Fruit fly (Drosophila melanogaster) whole organism, embryonic: ENCODE measurements around the gene isoQC.
A peak's percentile ranks its signal among the peaks of the same experiment; 100 is the strongest.

Experiments
- Abd-B ChIP-seq: fragments of 200-800 bp; sonication (Bioruptor generic); optimal IDR thresholded peaks from 2 replicates; lab custom pipeline; 2018; ENCODE audit warnings: missing biosample characterization, mild to moderate bottlenecking, missing genetic modification characterization, moderate library complexity
- CG11093 ChIP-seq: fragments of 200-800 bp; sonication (Bioruptor generic); IDR thresholded peaks from 3 replicates; pipeline ENCODE4 v1.3.6; 2022; ENCODE audit warnings: missing biosample characterization, missing genetic modification characterization
- CG11723 ChIP-seq: fragments of 200-800 bp; sonication (Bioruptor generic); optimal IDR thresholded peaks from 2 replicates; lab custom pipeline; 2017; ENCODE audit warnings: missing biosample characterization, mild to moderate bottlenecking, missing genetic modification characterization
- CG15011 ChIP-seq: fragments of 200-800 bp; sonication (Bioruptor generic); optimal IDR thresholded peaks from 3 replicates; lab custom pipeline; 2018; ENCODE audit warnings: missing biosample characterization, mild to moderate bottlenecking, missing genetic modification characterization
- CG15479 ChIP-seq: fragments of 200-800 bp; sonication (Bioruptor generic); optimal IDR thresholded peaks from 3 replicates; lab custom pipeline; 2019; ENCODE audit warnings: missing biosample characterization, mild to moderate bottlenecking, missing genetic modification characterization, moderate library complexity
- CG1602 ChIP-seq: fragments of 200-800 bp; sonication (Bioruptor generic); optimal IDR thresholded peaks from 3 replicates; lab custom pipeline; 2016; ENCODE audit warnings: missing biosample characterization, missing genetic modification characterization
- CG17186 ChIP-seq: fragments of 200-800 bp; sonication (Bioruptor generic); optimal IDR thresholded peaks from 3 replicates; lab custom pipeline; 2017; ENCODE audit warnings: missing biosample characterization, missing genetic modification reagents, missing genetic modification characterization
- CG17612 ChIP-seq: fragments of 200-800 bp; sonication (Bioruptor generic); IDR thresholded peaks from 2 replicates; pipeline ENCODE4 v1.3.6; 2022; ENCODE audit warnings: missing biosample characterization, missing genetic modification characterization
- CG1792 ChIP-seq: fragments of 200-800 bp; sonication (Bioruptor generic); optimal IDR thresholded peaks from 2 replicates; lab custom pipeline; 2016; ENCODE audit warnings: missing biosample characterization, missing genetic modification characterization
- CG1832 ChIP-seq: fragments of 200-800 bp; sonication (Bioruptor generic); optimal IDR thresholded peaks from 2 replicates; lab custom pipeline; 2017; ENCODE audit warnings: missing biosample characterization, mild to moderate bottlenecking, missing genetic modification characterization, inconsistent platforms
- CG18599 ChIP-seq: fragments of 200-800 bp; sonication (Bioruptor generic); optimal IDR thresholded peaks from 3 replicates; lab custom pipeline; 2017; ENCODE audit warnings: missing biosample characterization, missing genetic modification characterization, mild to moderate bottlenecking, moderate library complexity, missing genetic modification reagents
- CG3163 ChIP-seq: fragments of 200-800 bp; sonication (Bioruptor generic); optimal IDR thresholded peaks from 3 replicates; lab custom pipeline; 2016; ENCODE audit warnings: missing biosample characterization, missing genetic modification characterization
- CG33213 ChIP-seq: fragments of 200-800 bp; sonication (Bioruptor generic); optimal IDR thresholded peaks from 3 replicates; lab custom pipeline; 2016; ENCODE audit warnings: missing biosample characterization, missing genetic modification characterization
- CG3407 ChIP-seq: fragments of 200-800 bp; sonication (Bioruptor generic); optimal IDR thresholded peaks from 2 replicates; lab custom pipeline; 2018; ENCODE audit warnings: missing biosample characterization, mild to moderate bottlenecking, missing genetic modification characterization
- CG4707 ChIP-seq: fragments of 200-800 bp; sonication (Bioruptor generic); optimal IDR thresholded peaks from 2 replicates; lab custom pipeline; 2018; ENCODE audit warnings: missing biosample characterization, mild to moderate bottlenecking, missing genetic modification characterization, moderate library complexity
- CG7372 ChIP-seq: fragments of 200-800 bp; sonication (Bioruptor generic); IDR thresholded peaks from 2 replicates; pipeline ENCODE4 v1.3.6; 2022; ENCODE audit warnings: missing biosample characterization, missing genetic modification characterization
- CG7928 ChIP-seq: fragments of 200-800 bp; sonication (Bioruptor generic); optimal IDR thresholded peaks from 2 replicates; lab custom pipeline; 2017; ENCODE audit warnings: missing biosample characterization, mild to moderate bottlenecking, missing genetic modification characterization
- CG8359 ChIP-seq: fragments of 200-800 bp; sonication (Bioruptor generic); optimal IDR thresholded peaks from 2 replicates; lab custom pipeline; 2017; ENCODE audit warnings: missing biosample characterization, mild to moderate bottlenecking, missing genetic modification characterization, borderline replicate concordance
- CG8765 ChIP-seq: fragments of 200-800 bp; sonication (Bioruptor generic); IDR thresholded peaks from 2 replicates; pipeline ENCODE4 v1.3.6; 2022; ENCODE audit warnings: missing biosample characterization, missing genetic modification characterization
- CG9797 ChIP-seq: fragments of 200-800 bp; sonication (Bioruptor generic); optimal IDR thresholded peaks from 3 replicates; lab custom pipeline; 2018; ENCODE audit warnings: missing biosample characterization, mild to moderate bottlenecking, missing genetic modification characterization
- CoRest ChIP-seq: fragments of 200-800 bp; sonication (Bioruptor generic); optimal IDR thresholded peaks from 3 replicates; lab custom pipeline; 2018; ENCODE audit warnings: missing biosample characterization, mild to moderate bottlenecking, missing genetic modification characterization, moderate library complexity
- Dll ChIP-seq: fragments of 200-800 bp; sonication (Bioruptor generic); IDR thresholded peaks from 4 replicates; pipeline ENCODE4 v1.3.6; 2022; ENCODE audit warnings: missing biosample characterization, missing genetic modification characterization; ENCODE audit not compliant: partially characterized antibody
- E2f2 ChIP-seq: fragments of 200-800 bp; sonication (Bioruptor generic); IDR thresholded peaks from 2 replicates; pipeline ENCODE4 v1.3.6; 2022; ENCODE audit warnings: missing biosample characterization, missing genetic modification characterization
- Fer3 ChIP-seq: fragments of 200-800 bp; sonication (Bioruptor generic); optimal IDR thresholded peaks from 2 replicates; lab custom pipeline; 2018; ENCODE audit warnings: missing biosample characterization, mild to moderate bottlenecking, missing genetic modification characterization, moderate library complexity
- HmgD ChIP-seq: fragments of 200-800 bp; sonication (Bioruptor generic); optimal IDR thresholded peaks from 3 replicates; lab custom pipeline; 2016; ENCODE audit warnings: missing biosample characterization, missing genetic modification characterization
- Jarid2 ChIP-seq: fragments of 200-800 bp; sonication (Bioruptor generic); optimal IDR thresholded peaks from 3 replicates; lab custom pipeline; 2017; ENCODE audit warnings: mild to moderate bottlenecking, missing biosample characterization, missing genetic modification reagents, missing genetic modification characterization
- Max ChIP-seq: fragments of 200-800 bp; sonication (Bioruptor generic); optimal IDR thresholded peaks from 2 replicates; lab custom pipeline; 2016; ENCODE audit warnings: missing biosample characterization, mild to moderate bottlenecking, missing genetic modification characterization
- Sry-β ChIP-seq: fragments of 200-800 bp; sonication (Bioruptor generic); optimal IDR thresholded peaks from 2 replicates; lab custom pipeline; 2018; ENCODE audit warnings: missing biosample characterization, mild to moderate bottlenecking, missing genetic modification characterization, moderate library complexity
- Tbp ChIP-seq: fragments of >200 bp; optimal IDR thresholded peaks from 2 replicates; lab custom pipeline; 2018; ENCODE audit warnings: missing biosample characterization, missing genetic modification characterization
- ato ChIP-seq: fragments of 200-800 bp; sonication (Bioruptor generic); IDR thresholded peaks from 2 replicates; pipeline ENCODE4 v1.3.6; 2022; ENCODE audit warnings: missing biosample characterization, missing genetic modification characterization; ENCODE audit not compliant: partially characterized antibody
- bab2 ChIP-seq: fragments of 200-800 bp; sonication (Bioruptor generic); optimal IDR thresholded peaks from 2 replicates; lab custom pipeline; 2016; ENCODE audit warnings: missing biosample characterization, missing genetic modification characterization
- bowl ChIP-seq: fragments of 200-800 bp; sonication (Bioruptor generic); IDR thresholded peaks from 2 replicates; pipeline ENCODE4 v1.3.6; 2022; ENCODE audit warnings: missing biosample characterization, missing genetic modification characterization
- dm ChIP-seq: fragments of 200-800 bp; sonication (Bioruptor generic); optimal IDR thresholded peaks from 3 replicates; lab custom pipeline; 2016; ENCODE audit warnings: missing biosample characterization, missing genetic modification characterization
- fd102C ChIP-seq: fragments of 200-800 bp; sonication (Bioruptor generic); optimal IDR thresholded peaks from 2 replicates; lab custom pipeline; 2018; ENCODE audit warnings: missing biosample characterization, mild to moderate bottlenecking, missing genetic modification characterization, moderate library complexity
- ftz-f1 ChIP-seq: fragments of 200-800 bp; sonication (Bioruptor generic); optimal IDR thresholded peaks from 2 replicates; lab custom pipeline; 2016; ENCODE audit warnings: missing biosample characterization, missing genetic modification characterization
- gce ChIP-seq: fragments of 200-800 bp; sonication (Bioruptor generic); IDR thresholded peaks from 3 replicates; pipeline ENCODE4 v1.3.6; 2022; ENCODE audit warnings: missing biosample characterization, missing genetic modification characterization
- hb ChIP-seq: fragments of 200-800 bp; sonication (Bioruptor generic); IDR thresholded peaks from 3 replicates; pipeline ENCODE4 v1.3.6; 2022; ENCODE audit warnings: missing biosample characterization, missing genetic modification characterization; ENCODE audit not compliant: partially characterized antibody
- hth ChIP-seq: fragments of >200 bp; optimal IDR thresholded peaks from 2 replicates; lab custom pipeline; 2017; ENCODE audit warnings: inconsistent platforms
- jigr1 ChIP-seq: fragments of 200-800 bp; sonication (Bioruptor generic); IDR thresholded peaks from 3 replicates; pipeline ENCODE4 v1.3.6; 2022; ENCODE audit warnings: missing biosample characterization, missing genetic modification characterization
- knrl ChIP-seq: fragments of 200-800 bp; sonication (Bioruptor generic); IDR thresholded peaks from 3 replicates; pipeline ENCODE4 v1.3.6; 2022; ENCODE audit warnings: missing biosample characterization, missing genetic modification characterization; ENCODE audit not compliant: partially characterized antibody
- lilli ChIP-seq: fragments of 200-800 bp; sonication (Bioruptor generic); optimal IDR thresholded peaks from 3 replicates; lab custom pipeline; 2016; ENCODE audit warnings: missing biosample characterization, missing genetic modification characterization
- nerfin-1 ChIP-seq: fragments of 200-800 bp; sonication (Bioruptor generic); optimal IDR thresholded peaks from 3 replicates; lab custom pipeline; 2019; ENCODE audit warnings: missing biosample characterization, mild to moderate bottlenecking, missing genetic modification characterization, moderate library complexity
- odd ChIP-seq: fragments of 200-800 bp; sonication (Bioruptor generic); optimal IDR thresholded peaks from 2 replicates; lab custom pipeline; 2017; ENCODE audit warnings: missing biosample characterization, mild to moderate bottlenecking, missing genetic modification characterization
- psq ChIP-seq: fragments of 200-800 bp; sonication (Bioruptor generic); optimal IDR thresholded peaks from 2 replicates; lab custom pipeline; 2017; ENCODE audit warnings: missing biosample characterization, missing genetic modification characterization
- slou ChIP-seq: fragments of 200-800 bp; sonication (Bioruptor generic); optimal IDR thresholded peaks from 3 replicates; lab custom pipeline; 2016; ENCODE audit warnings: missing biosample characterization, missing genetic modification characterization
- sr ChIP-seq: fragments of 200-800 bp; sonication (Bioruptor generic); IDR thresholded peaks from 3 replicates; pipeline ENCODE4 v1.3.6; 2022; ENCODE audit warnings: missing biosample characterization, missing genetic modification characterization
- tgo ChIP-seq: fragments of 200-800 bp; sonication (Bioruptor generic); IDR thresholded peaks from 3 replicates; pipeline ENCODE4 v1.3.6; 2022; ENCODE audit warnings: missing biosample characterization, missing genetic modification characterization
- unc-4 ChIP-seq: fragments of 200-800 bp; sonication (Bioruptor generic); IDR thresholded peaks from 2 replicates; pipeline ENCODE4 v1.3.6; 2022; ENCODE audit warnings: missing biosample characterization, missing genetic modification characterization; ENCODE audit not compliant: partially characterized antibody

The isoQC gene

dm6 chr3L:20452813-20453682 is 21.2 kb upstream of the isoQC start, which contains the start of gene CG5199 (continued):
- TF ChIP-seq CG9797 (GFP tag; lab: Kevin White, UChicago) (peak; percentile 35), Jarid2 (GFP tag; lab: Kevin White, UChicago) (peak; percentile 25), CG8765 (GFP tag; lab: Robert Waterston, UW) (no peak), CG17612 (GFP tag; lab: Robert Waterston, UW) (no peak), Abd-B (GFP tag; lab: Kevin White, UChicago) (peak; percentile 91), CG8359 (peak; percentile 40), sr (GFP tag; lab: Robert Waterston, UW) (no peak), Fer3 (tag; lab: Kevin White, UChicago) (peak; percentile 43), gce (GFP tag; lab: Robert Waterston, UW) (no peak), CG15479 (peak; percentile 43), CG1792 (GFP tag; lab: Kevin White, UChicago) (peak; percentile 2), CG15011 (GFP tag; lab: Kevin White, UChicago) (no peak), Tbp (GFP tag; lab: Kevin White, UChicago) (peak; percentile 31), Max (GFP tag; lab: Kevin White, UChicago) (peak; percentile 45), hth (lab: Kevin White, UChicago) (no peak), nerfin-1 (tag; lab: Kevin White, UChicago) (no peak), jigr1 (GFP tag; lab: Robert Waterston, UW) (no peak), ato (peak; percentile 32; the same call in 1 of the 2 replicates), unc-4 (peak; percentile 73), odd (GFP tag; lab: Kevin White, UChicago) (peak; percentile 48), CG11723 (GFP tag; lab: Kevin White, UChicago) (no peak), CoRest (tag; lab: Kevin White, UChicago) (peak; percentile 85), CG17186 (GFP tag; lab: Kevin White, UChicago) (peak; percentile 41), knrl (GFP tag; lab: Robert Waterston, UW) (peak; percentile 80), fd102C (GFP tag; lab: Kevin White, UChicago) (no peak), hb (GFP tag; lab: Robert Waterston, UW) (peak; percentile 57; the same call in 1 of the 3 replicates), bowl (GFP tag; lab: Robert Waterston, UW) (no peak), dm (GFP tag; lab: Kevin White, UChicago) (peak; percentile 87), CG18599 (GFP tag; lab: Kevin White, UChicago) (peak; percentile 69), CG1832 (GFP tag; lab: Kevin White, UChicago) (no peak), ftz-f1 (peak; percentile 37), CG7928 (no peak), tgo (GFP tag; lab: Robert Waterston, UW) (peak; percentile 72), CG3163 (GFP tag; lab: Kevin White, UChicago) (no peak), slou (GFP tag; lab: Kevin White, UChicago) (peak; percentile 42), CG33213 (GFP tag; lab: Kevin White, UChicago) (peak; percentile 12), Dll (GFP tag; lab: Robert Waterston, UW) (peak; percentile 83), CG3407 (GFP tag; lab: Kevin White, UChicago) (no peak), Sry-β (GFP tag; lab: Kevin White, UChicago) (peak; percentile 37), CG1602 (GFP tag; lab: Kevin White, UChicago) (peak; percentile 56), lilli (GFP tag; lab: Kevin White, UChicago) (peak; percentile 10), bab2 (peak; percentile 35), psq (GFP tag; lab: Kevin White, UChicago) (peak; percentile 43), CG4707 (GFP tag; lab: Kevin White, UChicago) (no peak), E2f2 (GFP tag; lab: Robert Waterston, UW) (peak; percentile 62), CG11093 (peak; percentile 63; the same call in 2 of the 3 replicates), HmgD (no peak), CG7372 (GFP tag; lab: Robert Waterston, UW) (peak; percentile 65)
